Worm (Caenorhabditis elegans): ENCODE data around the gene F13H8.6.

The F13H8.6 gene

ce11 chrII:6262222-6262621 lies 24.5 kb downstream of the F13H8.6 start, which contains the start of gene F13H8.12:
Gene F13H8.12 (plus strand): TSS chrII:6262522.
- TF ChIP-seq nhr-237 (tag; optimal IDR thresholded peaks at IDR 0.05) (no peak), zfp-3 (GFP tag; conservative IDR thresholded peaks at IDR 0.05) (no peak), hmg-1.1 (GFP tag; IDR thresholded peaks at IDR 0.05) (no peak), unc-62 (GFP tag; optimal IDR thresholded peaks at IDR 0.05 in 1 of 2) (no peak), unc-62 (tag; optimal IDR thresholded peaks at IDR 0.05) (no peak)

ce11 chrII:6260684-6261083 lies 26.1 kb downstream of the F13H8.6 start, which contains the start of gene nmgp-1:
Gene nmgp-1 (plus strand): TSS chrII:6260857.
- TF ChIP-seq dve-1 (tag; optimal IDR thresholded peaks at IDR 0.05; ENCODE audit: insufficient read depth) (peak; percentile 30), aha-1 (tag) (peak; percentile 76), hlh-11 (tag; optimal IDR thresholded peaks at IDR 0.05) (peak; percentile 36), hlh-30 (tag; optimal IDR thresholded peaks at IDR 0.05; ENCODE audit: insufficient read depth) (peak; percentile 1), gei-8 (GFP tag; optimal IDR thresholded peaks at IDR 0.05) (no peak), nhr-6 (tag; optimal IDR thresholded peaks at IDR 0.05) (peak; percentile 38), jun-1 (tag; optimal IDR thresholded peaks at IDR 0.05) (no peak), mes-2 (tag; optimal IDR thresholded peaks at IDR 0.05; ENCODE audit: poor library complexity, severe bottlenecking) (peak; percentile 42), daf-16 (GFP tag; optimal IDR thresholded peaks at IDR 0.05) (no peak), daf-16 (tag; optimal IDR thresholded peaks at IDR 0.05) (peak; percentile 55)

- TF ChIP-seq pqm-1 (tag; optimal IDR thresholded peaks at IDR 0.05) (peak; percentile 76), duxl-1 (tag; optimal IDR thresholded peaks at IDR 0.05; ENCODE audit: poor library complexity) (no peak), nhr-28 (tag; optimal IDR thresholded peaks at IDR 0.05) (peak; percentile 92), nhr-77 (tag; optimal IDR thresholded peaks at IDR 0.05) (peak; percentile 9), daf-16 (GFP tag; optimal IDR thresholded peaks at IDR 0.05) (no peak), daf-16 (tag; optimal IDR thresholded peaks at IDR 0.05) (peak; percentile 90), aly-2 (tag; optimal IDR thresholded peaks at IDR 0.05) (no peak), ztf-11 (tag; optimal IDR thresholded peaks at IDR 0.05) (no peak)
Observed at ce11 chrII:6259867-6260266, 26.9 kb downstream of the F13H8.6 start, which contains the start of gene F13H8.11. Gene F13H8.11 (minus strand): TSS chrII:6260021.

ce11 chrII:6257220-6257877 lies 29.4 kb downstream of the F13H8.6 start:
- TF ChIP-seq nhr-28 (tag; optimal IDR thresholded peaks at IDR 0.05) (peak; percentile 97), ZK337.2 (GFP tag; IDR thresholded peaks at IDR 0.05) (no peak)

- no peak for TF ChIP-seq ctbp-1 (GFP tag; IDR thresholded peaks at IDR 0.05)
- no peak for TF ChIP-seq egl-27 (tag; optimal IDR thresholded peaks at IDR 0.05)
- no peak for TF ChIP-seq set-16 (GFP tag; IDR thresholded peaks at IDR 0.05)
- no peak for TF ChIP-seq cey-2 (tag; optimal IDR thresholded peaks at IDR 0.05; ENCODE audit: borderline replicate concordance, insufficient read depth)
- no peak for TF ChIP-seq nhr-237 (tag; optimal IDR thresholded peaks at IDR 0.05)
- TF ChIP-seq madf-9 (GFP tag; conservative IDR thresholded peaks at IDR 0.05) = no peak
- no peak for TF ChIP-seq ZK546.5 (tag; optimal IDR thresholded peaks at IDR 0.05)
- no peak for TF ChIP-seq snpc-1.2 (GFP tag; IDR thresholded peaks at IDR 0.05)
- no peak for TF ChIP-seq lin-1 (GFP tag; IDR thresholded peaks at IDR 0.05)
- TF ChIP-seq pqm-1 (tag; optimal IDR thresholded peaks at IDR 0.05) = no peak
- TF ChIP-seq T26A8.4 (GFP tag; IDR thresholded peaks at IDR 0.05) = no peak
- TF ChIP-seq mdl-1 (tag; optimal IDR thresholded peaks at IDR 0.05) = no peak
- TF ChIP-seq lin-38 (GFP tag; IDR thresholded peaks at IDR 0.05) = no peak
- no peak for TF ChIP-seq gei-8 (GFP tag; optimal IDR thresholded peaks at IDR 0.05)
- no peak for TF ChIP-seq ztf-7 (tag; optimal IDR thresholded peaks at IDR 0.05)
- no peak for TF ChIP-seq Y75B8A.6 (GFP tag; IDR thresholded peaks at IDR 0.05)
Observed at ce11 chrII:6256024-6256423, 30.7 kb downstream of the F13H8.6 start, which contains the start of gene F13H8.5. Gene F13H8.5 (minus strand): TSS chrII:6256124.
